Worm (Caenorhabditis elegans): ENCODE measurements around the gene F49C5.7.

The F49C5.7 gene

ce11 chrII:12542594-12542997 lies 23.4 kb upstream of the F49C5.7 start:
- TF ChIP-seq elt-2 (tag; optimal IDR thresholded peaks at IDR 0.05): peak; percentile 89
- TF ChIP-seq T23F11.4 (GFP tag; optimal IDR thresholded peaks at IDR 0.05): no peak

- TF ChIP-seq fkh-10 (GFP tag; optimal IDR thresholded peaks at IDR 0.05) (no peak), hlh-30 (tag; optimal IDR thresholded peaks at IDR 0.05; ENCODE audit: insufficient read depth) (no peak), pax-1 (tag; optimal IDR thresholded peaks at IDR 0.05) (no peak), ceh-18 (tag; optimal IDR thresholded peaks at IDR 0.05) (no peak), ceh-22 (tag; optimal IDR thresholded peaks at IDR 0.05) (no peak), ceh-24 (tag; optimal IDR thresholded peaks at IDR 0.05) (no peak), hlh-6 (tag; optimal IDR thresholded peaks at IDR 0.05) (no peak), odd-2 (tag; optimal IDR thresholded peaks at IDR 0.05) (no peak), unc-3 (GFP tag; conservative IDR thresholded peaks at IDR 0.05) (no peak), unc-3 (tag; optimal IDR thresholded peaks at IDR 0.05) (no peak), C08G9.2 (tag; optimal IDR thresholded peaks at IDR 0.05) (no peak), ref-2 (tag; optimal IDR thresholded peaks at IDR 0.05) (no peak), unc-55 (GFP tag; optimal IDR thresholded peaks at IDR 0.05) (no peak), unc-42 (tag; optimal IDR thresholded peaks at IDR 0.05) (no peak), eyg-1 (tag; optimal IDR thresholded peaks at IDR 0.05) (no peak), tbx-2 (tag; optimal IDR thresholded peaks at IDR 0.05) (no peak), madf-2 (tag; optimal IDR thresholded peaks at IDR 0.05) (no peak), sox-2 (GFP tag; IDR thresholded peaks at IDR 0.05) (no peak), elt-2 (tag; optimal IDR thresholded peaks at IDR 0.05) (no peak)
Measured at ce11 chrII:12544533-12544932, 21.4 kb upstream of the F49C5.7 start, which contains the start of gene F49C5.9. F49C5.9 (minus strand) TSS chrII:12544633.

- no peak for TF ChIP-seq C38D4.7 (GFP tag; optimal IDR thresholded peaks at IDR 0.05)
- TF ChIP-seq Y22D7AL.16 (tag; optimal IDR thresholded peaks at IDR 0.05): no peak
- TF ChIP-seq ref-2 (tag; optimal IDR thresholded peaks at IDR 0.05): no peak
- TF ChIP-seq madf-2 (tag; optimal IDR thresholded peaks at IDR 0.05): no peak
- TF ChIP-seq ceh-19 (GFP tag; optimal IDR thresholded peaks at IDR 0.05): no peak
Measured at ce11 chrII:12546413-12546812, 19.5 kb upstream of the F49C5.7 start, which contains the start of the genes F49C5.5 and F49C5.10. F49C5.5 (minus strand) TSS chrII:12546513. F49C5.10 (plus strand) TSS chrII:12546756.

- TF ChIP-seq ref-2 (tag; optimal IDR thresholded peaks at IDR 0.05) (no peak), elt-2 (tag; optimal IDR thresholded peaks at IDR 0.05) (no peak), gmeb-2 (tag; optimal IDR thresholded peaks at IDR 0.05) (no peak), unc-3 (GFP tag; conservative IDR thresholded peaks at IDR 0.05) (no peak), unc-3 (tag; optimal IDR thresholded peaks at IDR 0.05) (no peak), ceh-45 (GFP tag; IDR thresholded peaks at IDR 0.05) (no peak), pha-2 (tag; optimal IDR thresholded peaks at IDR 0.05) (no peak)
Measured at ce11 chrII:12547547-12547946, 18.4 kb upstream of the F49C5.7 start, which contains the start of gene F49C5.16. F49C5.16 (plus strand) TSS chrII:12547847.

ce11 chrII:12549613-12550012 lies 16.3 kb upstream of the F49C5.7 start:
- TF ChIP-seq madf-2 (tag; optimal IDR thresholded peaks at IDR 0.05) (no peak), dve-1 (tag; optimal IDR thresholded peaks at IDR 0.05) (no peak), pha-4 (tag; optimal IDR thresholded peaks at IDR 0.05) (no peak), pqm-1 (tag; optimal IDR thresholded peaks at IDR 0.05) (no peak), hlh-6 (tag; optimal IDR thresholded peaks at IDR 0.05) (no peak), elt-2 (tag; optimal IDR thresholded peaks at IDR 0.05) (no peak), nhr-232 (tag; optimal IDR thresholded peaks at IDR 0.05) (no peak), rnt-1 (tag; optimal IDR thresholded peaks at IDR 0.05) (no peak), unc-86 (tag; optimal IDR thresholded peaks at IDR 0.05) (no peak), sox-2 (GFP tag; IDR thresholded peaks at IDR 0.05) (no peak), tbx-7 (tag; optimal IDR thresholded peaks at IDR 0.05) (no peak), unc-55 (GFP tag; optimal IDR thresholded peaks at IDR 0.05) (no peak), F13H6.1 (tag; optimal IDR thresholded peaks at IDR 0.05) (no peak), nhr-11 (tag; optimal IDR thresholded peaks at IDR 0.05) (no peak), fax-1 (tag; optimal IDR thresholded peaks at IDR 0.05) (no peak), nfya-1 (tag; optimal IDR thresholded peaks at IDR 0.05) (no peak), hlh-13 (GFP tag; optimal IDR thresholded peaks at IDR 0.05) (no peak)

Measured in whole organism, late embryonic.